Worm (Caenorhabditis elegans) whole organism, young adult: ENCODE measurements around the gene cho-1.

ENCODE experiments used
- F10E7.11 ChIP-seq: sonication (generic microtip); optimal IDR thresholded peaks from 2 replicates; lab custom pipeline; 2017; ENCODE audit warnings: mild to moderate bottlenecking, missing genetic modification characterization, moderate library complexity, missing compliant biosample characterization
- F33H1.4 ChIP-seq: fragments of 200-800 bp; sonication (Bioruptor generic); IDR thresholded peaks from 2 replicates; pipeline ENCODE4 v1.3.6; 2022; ENCODE audit warnings: missing genetic modification reagents, missing genetic modification characterization, missing compliant biosample characterization
- F37B4.10 ChIP-seq: fragments of 200-800 bp; sonication (Bioruptor generic); IDR thresholded peaks from 2 replicates; pipeline ENCODE4 v1.3.6; 2022; ENCODE audit warnings: missing genetic modification characterization, missing compliant biosample characterization
- F55B11.4 ChIP-seq: sonication (generic microtip); optimal IDR thresholded peaks from 2 replicates; lab custom pipeline; 2016; ENCODE audit warnings: missing compliant biosample characterization, missing genetic modification characterization, borderline replicate concordance; ENCODE audit not compliant: insufficient read depth
- K12H6.12 ChIP-seq: fragments of 200-800 bp; sonication (Bioruptor generic); optimal IDR thresholded peaks from 2 replicates; lab custom pipeline; 2018; ENCODE audit warnings: mild to moderate bottlenecking, missing genetic modification characterization, missing compliant biosample characterization
- Y53G8AR.9 ChIP-seq: fragments of 200-800 bp; sonication (Bioruptor generic); conservative IDR thresholded peaks from 2 replicates; pipeline ENCODE4 v1.3.6; 2022; ENCODE audit warnings: missing genetic modification reagents, missing genetic modification characterization, missing compliant biosample characterization
- Y56A3A.18 ChIP-seq: fragments of 200-800 bp; sonication (Bioruptor generic); IDR thresholded peaks from 2 replicates; pipeline ENCODE4 v1.3.6; 2022; ENCODE audit warnings: missing genetic modification reagents, missing genetic modification characterization, missing compliant biosample characterization
- Y67H2A.10 ChIP-seq: fragments of 200-800 bp; sonication (Bioruptor generic); conservative IDR thresholded peaks from 2 replicates; pipeline ENCODE4 v1.3.6; 2022; ENCODE audit warnings: missing genetic modification reagents, missing genetic modification characterization, missing compliant biosample characterization
- akir-1 ChIP-seq: fragments of 200-800 bp; sonication (Bioruptor generic); optimal IDR thresholded peaks from 2 replicates; lab custom pipeline; 2018; ENCODE audit warnings: mild to moderate bottlenecking, missing genetic modification characterization, moderate library complexity, missing compliant biosample characterization
- ama-1 ChIP-seq, 3 experiments: fragments of 150-350 bp in 1 of 3; sonication (generic microtip) in 2 of 3; optimal IDR thresholded peaks; 2 replicates each; lab custom pipeline; 2014 to 2018; ENCODE audit warnings: missing biosample characterization in 2 of 3, missing genetic modification characterization in 2 of 3, missing genetic modification reagents in 2 of 3
- aptf-2 ChIP-seq: fragments of 200-800 bp; sonication (Bioruptor generic); conservative IDR thresholded peaks from 2 replicates; pipeline ENCODE4 v1.3.6; 2022; ENCODE audit warnings: missing genetic modification reagents, missing genetic modification characterization, missing compliant biosample characterization
- bed-1 ChIP-seq: fragments of 200-800 bp; sonication (Bioruptor generic); IDR thresholded peaks from 2 replicates; pipeline ENCODE4 v1.3.6; 2022; ENCODE audit warnings: missing genetic modification reagents, missing genetic modification characterization, missing compliant biosample characterization
- cebp-2 ChIP-seq: fragments of 200-800 bp; sonication (Bioruptor generic); IDR thresholded peaks from 2 replicates; pipeline ENCODE4 v1.3.6; 2022; ENCODE audit warnings: missing genetic modification characterization, missing compliant biosample characterization
- ceh-58 ChIP-seq: fragments of 200-800 bp; sonication (Bioruptor generic); IDR thresholded peaks from 2 replicates; pipeline ENCODE4 v1.3.6; 2022; ENCODE audit warnings: missing genetic modification characterization, missing compliant biosample characterization
- ceh-79 ChIP-seq: sonication (generic microtip); optimal IDR thresholded peaks from 2 replicates; lab custom pipeline; 2017; ENCODE audit warnings: mild to moderate bottlenecking, missing genetic modification characterization, missing compliant biosample characterization
- dox-1 ChIP-seq: fragments of 200-800 bp; sonication (Bioruptor generic); IDR thresholded peaks from 2 replicates; pipeline ENCODE4 v1.3.6; 2022; ENCODE audit warnings: missing genetic modification reagents, missing genetic modification characterization, missing compliant biosample characterization
- dpff-1 ChIP-seq: sonication (generic microtip); optimal IDR thresholded peaks from 2 replicates; lab custom pipeline; 2017; ENCODE audit warnings: mild to moderate bottlenecking, missing genetic modification characterization, missing compliant biosample characterization
- egl-18 ChIP-seq: fragments of 200-800 bp; sonication (Bioruptor generic); IDR thresholded peaks from 2 replicates; pipeline ENCODE4 v1.3.6; 2022; ENCODE audit warnings: missing genetic modification reagents, missing genetic modification characterization, missing compliant biosample characterization
- egrh-3 ChIP-seq: fragments of 200-800 bp; sonication (Bioruptor generic); IDR thresholded peaks from 2 replicates; pipeline ENCODE4 v1.3.6; 2022; ENCODE audit warnings: missing genetic modification reagents, missing genetic modification characterization, missing compliant biosample characterization
- fkh-3 ChIP-seq: sonication (generic microtip); optimal IDR thresholded peaks from 2 replicates; lab custom pipeline; 2016; ENCODE audit warnings: mild to moderate bottlenecking, missing genetic modification characterization, missing compliant biosample characterization
- hmg-1.2 ChIP-seq: fragments of 200-800 bp; sonication (Bioruptor generic); IDR thresholded peaks from 2 replicates; pipeline ENCODE4 v1.3.6; 2022; ENCODE audit warnings: missing genetic modification reagents, missing genetic modification characterization, missing compliant biosample characterization
- lsl-1 ChIP-seq: fragments of 200-800 bp; sonication (Bioruptor generic); optimal IDR thresholded peaks from 2 replicates; lab custom pipeline; 2018; ENCODE audit warnings: mild to moderate bottlenecking, missing genetic modification characterization, moderate library complexity, missing compliant biosample characterization
- lsy-27 ChIP-seq: sonication (generic microtip); optimal IDR thresholded peaks from 2 replicates; lab custom pipeline; 2017; ENCODE audit warnings: missing genetic modification characterization, mild to moderate bottlenecking, missing compliant biosample characterization, antibody characterized with exemption, missing genotype, borderline replicate concordance; ENCODE audit not compliant: insufficient read depth
- mel-28 ChIP-seq: sonication (generic microtip); optimal IDR thresholded peaks from 2 replicates; lab custom pipeline; 2016; ENCODE audit warnings: borderline replicate concordance, mild to moderate bottlenecking, missing genetic modification characterization, missing compliant biosample characterization
- nhr-27 ChIP-seq: fragments of 200-800 bp; sonication (Bioruptor generic); optimal IDR thresholded peaks from 2 replicates; lab custom pipeline; 2018; ENCODE audit warnings: mild to moderate bottlenecking, missing genetic modification characterization, moderate library complexity, missing compliant biosample characterization
- nhr-80 ChIP-seq: sonication (generic microtip); optimal IDR thresholded peaks from 2 replicates; lab custom pipeline; 2016; ENCODE audit warnings: missing genetic modification characterization, missing compliant biosample characterization
- rcor-1 ChIP-seq: fragments of 200-800 bp; sonication (Bioruptor generic); IDR thresholded peaks from 2 replicates; pipeline ENCODE4 v1.3.6; 2022; ENCODE audit warnings: missing genetic modification reagents, missing genetic modification characterization, missing compliant biosample characterization
- repo-1 ChIP-seq: sonication (generic microtip); optimal IDR thresholded peaks from 2 replicates; lab custom pipeline; 2017; ENCODE audit warnings: mild to moderate bottlenecking, missing genetic modification characterization, missing compliant biosample characterization
- sdz-38 ChIP-seq: sonication (generic microtip); optimal IDR thresholded peaks from 2 replicates; lab custom pipeline; 2016; ENCODE audit warnings: missing genotype, missing genetic modification characterization, missing compliant biosample characterization
- sea-2 ChIP-seq: fragments of 200-800 bp; sonication (Bioruptor generic); IDR thresholded peaks from 2 replicates; pipeline ENCODE4 v1.3.6; 2022; ENCODE audit warnings: missing genetic modification characterization, missing compliant biosample characterization
- snpc-1.1 ChIP-seq: sonication (generic microtip); optimal IDR thresholded peaks from 2 replicates; lab custom pipeline; 2017; ENCODE audit warnings: missing genetic modification characterization, mild to moderate bottlenecking, missing compliant biosample characterization, antibody characterized with exemption, moderate library complexity, missing genotype, missing genetic modification reagents; ENCODE audit not compliant: insufficient read depth
- snpc-1.3 ChIP-seq: sonication (generic microtip); optimal IDR thresholded peaks from 2 replicates; lab custom pipeline; 2017; ENCODE audit warnings: missing genetic modification characterization, mild to moderate bottlenecking, missing compliant biosample characterization, antibody characterized with exemption, moderate library complexity, missing genotype, missing genetic modification reagents; ENCODE audit not compliant: insufficient read depth
- sptf-2 ChIP-seq: fragments of 200-800 bp; sonication (Bioruptor generic); optimal IDR thresholded peaks from 2 replicates; lab custom pipeline; 2018; ENCODE audit warnings: mild to moderate bottlenecking, missing genetic modification characterization, missing compliant biosample characterization
- tbx-9 ChIP-seq: sonication (generic microtip); optimal IDR thresholded peaks from 2 replicates; lab custom pipeline; 2016; ENCODE audit warnings: borderline replicate concordance, missing genetic modification characterization, inconsistent platforms, missing compliant biosample characterization
- unc-130 ChIP-seq: sonication (generic microtip); optimal IDR thresholded peaks from 2 replicates; lab custom pipeline; 2016; ENCODE audit warnings: missing genetic modification reagents, missing genetic modification characterization, missing compliant biosample characterization
- ztf-22 ChIP-seq: fragments of 200-800 bp; sonication (Bioruptor generic); optimal IDR thresholded peaks from 2 replicates; lab custom pipeline; 2018; ENCODE audit warnings: mild to moderate bottlenecking, missing genetic modification characterization, moderate library complexity, missing compliant biosample characterization

Gene cho-1

ce11 chrIV:13231393-13231792 is 17.0 kb upstream of the cho-1 start:
- TF ChIP-seq sptf-2 (GFP tag; lab: Kevin White, UChicago), result no peak
- TF ChIP-seq dox-1 (GFP tag; lab: Robert Waterston, UW), result no peak
- no peak for TF ChIP-seq K12H6.12 (tag; lab: Kevin White, UChicago)
- TF ChIP-seq F37B4.10 (GFP tag; lab: Robert Waterston, UW), result no peak
- TF ChIP-seq lsl-1, result no peak
- no peak for TF ChIP-seq Y53G8AR.9 (GFP tag; lab: Robert Waterston, UW)
- no peak for TF ChIP-seq fkh-3 (tag; lab: Kevin White, UChicago)
- no peak for TF ChIP-seq mel-28 (tag; lab: Kevin White, UChicago)
- no peak for TF ChIP-seq cebp-2 (GFP tag; lab: Robert Waterston, UW)
- TF ChIP-seq dpff-1, result no peak
- TF ChIP-seq F55B11.4 (tag; lab: Kevin White, UChicago), result no peak
- TF ChIP-seq tbx-9, result no peak
- no peak for TF ChIP-seq nhr-80 (tag; lab: Kevin White, UChicago)
- no peak for TF ChIP-seq F33H1.4
- no peak for TF ChIP-seq lsy-27 (tag; lab: Kevin White, UChicago)
- no peak for TF ChIP-seq aptf-2

ce11 chrIV:13221657-13222056 is 7.3 kb upstream of the cho-1 start, which contains the start of gene C48D1.5:
C48D1.5 (plus strand) TSS chrIV:13221957.
- TF ChIP-seq ztf-22 (GFP tag; lab: Kevin White, UChicago), result no peak
- no peak for TF ChIP-seq hmg-1.2
- TF ChIP-seq F10E7.11, result no peak
- TF ChIP-seq ceh-79 (tag; lab: Kevin White, UChicago), result no peak
- TF ChIP-seq akir-1 (GFP tag; lab: Kevin White, UChicago), result no peak
- TF ChIP-seq fkh-3 (tag; lab: Kevin White, UChicago), result no peak
- no peak for TF ChIP-seq egrh-3 (GFP tag; lab: Robert Waterston, UW)
- TF ChIP-seq ceh-58 (GFP tag; lab: Robert Waterston, UW), result no peak
- no peak for TF ChIP-seq snpc-1.1 (tag; lab: Kevin White, UChicago)
- no peak for TF ChIP-seq egl-18 (GFP tag; lab: Robert Waterston, UW)
- no peak for TF ChIP-seq sea-2 (GFP tag; lab: Robert Waterston, UW)
- no peak for TF ChIP-seq Y67H2A.10 (GFP tag; lab: Robert Waterston, UW)
- no peak for TF ChIP-seq bed-1 (GFP tag; lab: Robert Waterston, UW)
- TF ChIP-seq Y56A3A.18, result no peak
- no peak for TF ChIP-seq lsl-1
- no peak for TF ChIP-seq aptf-2
- no peak for TF ChIP-seq repo-1
- TF ChIP-seq nhr-27 (tag; lab: Kevin White, UChicago), result no peak
- no peak for TF ChIP-seq snpc-1.3 (tag; lab: Kevin White, UChicago)
- no peak for TF ChIP-seq ama-1 (optimal IDR thresholded peaks at IDR 0.05; lab: Kevin White, UChicago)
- TF ChIP-seq ama-1 (GFP tag; optimal IDR thresholded peaks at IDR 0.05; lab: Kevin White, UChicago), result no peak

- no peak for TF ChIP-seq ceh-79 (tag; lab: Kevin White, UChicago)
- TF ChIP-seq rcor-1 (GFP tag; lab: Robert Waterston, UW), result no peak
- no peak for TF ChIP-seq sdz-38
- TF ChIP-seq unc-130 (GFP tag; lab: Kevin White, UChicago), result no peak
Measured at ce11 chrIV:13220594-13220993, 6.2 kb upstream of the cho-1 start.
